Fruit fly (Drosophila melanogaster): ENCODE measurements around the gene CG18675.

dm6 chr3L:4130743-4131142 lies 42.9 kb upstream of the CG18675 start:
- TF ChIP-seq Dll (optimal IDR thresholded peaks at IDR 0.05) (no peak), pan (optimal IDR thresholded peaks at IDR 0.05) (no peak)
